Worm (Caenorhabditis elegans) whole organism, L1 larva: ENCODE data around the gene cpd-2.

Experiments used
- C04F5.9 ChIP-seq: sonication (generic microtip); optimal IDR thresholded peaks from 2 replicates; lab custom pipeline; 2016; ENCODE audit warnings: missing genetic modification characterization, missing compliant biosample characterization
- Y116A8C.19 ChIP-seq: sonication (generic microtip); optimal IDR thresholded peaks from 2 replicates; lab custom pipeline; 2016; ENCODE audit warnings: missing compliant biosample characterization, missing genetic modification characterization, borderline replicate concordance
- ceh-63 ChIP-seq: fragments of 200-800 bp; sonication (Bioruptor generic); optimal IDR thresholded peaks from 2 replicates; lab custom pipeline; 2018; ENCODE audit warnings: mild to moderate bottlenecking, missing genetic modification characterization, missing compliant biosample characterization
- ceh-8 ChIP-seq: fragments of 200-800 bp; sonication (Bioruptor generic); optimal IDR thresholded peaks from 2 replicates; lab custom pipeline; 2018; ENCODE audit warnings: mild to moderate bottlenecking, missing genetic modification characterization, moderate library complexity, missing compliant biosample characterization
- ces-1 ChIP-seq: fragments of 150-350 bp; optimal IDR thresholded peaks from 2 replicates; lab custom pipeline; 2014; ENCODE audit warnings: missing biosample characterization, missing genetic modification reagents, missing genetic modification characterization
- dpl-1 ChIP-seq, 3 experiments: fragments of 150-350 bp in 2 of 3; sonication (generic microtip) in 1 of 3; optimal IDR thresholded peaks; 2 replicates each; lab custom pipeline; 2014 to 2017; ENCODE audit warnings: missing biosample characterization in 3 of 3, missing genetic modification characterization in 3 of 3, missing genetic modification reagents in 3 of 3
- dsc-1 ChIP-seq: sonication (generic microtip); optimal IDR thresholded peaks from 2 replicates; lab custom pipeline; 2016; ENCODE audit warnings: mild to moderate bottlenecking, missing genetic modification characterization, missing compliant biosample characterization
- efl-1 ChIP-seq, 4 experiments: fragments of 150-350 bp; optimal IDR thresholded peaks in 3 of 4; peaks in 1 of 4; 1 replicate in 1 of 4; 2 replicates in 3 of 4; lab custom pipeline; 2014; ENCODE audit warnings: missing biosample characterization in 2 of 4, missing genetic modification characterization in 2 of 4, missing genetic modification reagents in 2 of 4
- efl-3 ChIP-seq: fragments of 200-800 bp; sonication (Bioruptor generic); optimal IDR thresholded peaks from 2 replicates; lab custom pipeline; 2018; ENCODE audit warnings: mild to moderate bottlenecking, missing genetic modification characterization, missing compliant biosample characterization
- egl-13 ChIP-seq: sonication (generic microtip); optimal IDR thresholded peaks from 2 replicates; lab custom pipeline; 2016; ENCODE audit warnings: missing genotype, missing genetic modification reagents, missing genetic modification characterization, missing compliant biosample characterization
- elt-2 ChIP-seq: sonication (generic microtip); optimal IDR thresholded peaks from 2 replicates; lab custom pipeline; 2016; ENCODE audit warnings: missing genetic modification characterization, mild to moderate bottlenecking, inconsistent platforms, missing compliant biosample characterization, missing genetic modification reagents
- fkh-4 ChIP-seq: sonication (generic microtip); optimal IDR thresholded peaks from 2 replicates; lab custom pipeline; 2016; ENCODE audit warnings: missing compliant biosample characterization, missing genetic modification characterization, borderline replicate concordance
- hlh-17 ChIP-seq: fragments of 200-800 bp; sonication (Bioruptor generic); optimal IDR thresholded peaks from 2 replicates; lab custom pipeline; 2018; ENCODE audit warnings: missing genetic modification characterization, mild to moderate bottlenecking, missing compliant biosample characterization, moderate library complexity, borderline replicate concordance
- hpl-2 ChIP-seq: fragments of 150-350 bp; optimal IDR thresholded peaks from 2 replicates; lab custom pipeline; 2014; ENCODE audit warnings: missing biosample characterization, missing genetic modification reagents, missing genetic modification characterization
- isw-1 ChIP-seq: fragments of 200-800 bp; sonication (Bioruptor generic); IDR thresholded peaks from 2 replicates; pipeline ENCODE4 v1.3.6; 2022; ENCODE audit warnings: missing genetic modification characterization, missing compliant biosample characterization
- lin-13 ChIP-seq: fragments of 150-350 bp; optimal IDR thresholded peaks from 2 replicates; lab custom pipeline; 2014; ENCODE audit warnings: missing biosample characterization, missing genetic modification reagents, missing genetic modification characterization
- lin-14 ChIP-seq: fragments of 200-800 bp; sonication (Bioruptor generic); optimal IDR thresholded peaks from 2 replicates; lab custom pipeline; 2018; ENCODE audit warnings: mild to moderate bottlenecking, missing genetic modification characterization, moderate library complexity, missing compliant biosample characterization
- lin-39 ChIP-seq: fragments of 150-350 bp; optimal IDR thresholded peaks from 2 replicates; lab custom pipeline; 2014; ENCODE audit warnings: missing biosample characterization, missing genetic modification reagents, missing genetic modification characterization
- lir-3 ChIP-seq: sonication (generic microtip); optimal IDR thresholded peaks from 2 replicates; lab custom pipeline; 2016; ENCODE audit warnings: mild to moderate bottlenecking, missing genetic modification characterization, moderate library complexity, missing compliant biosample characterization; ENCODE audit not compliant: poor library complexity
- lsy-2 ChIP-seq, 2 experiments: fragments of 150-350 bp; optimal IDR thresholded peaks; 2 replicates each; lab custom pipeline; 2014; ENCODE audit warnings: missing biosample characterization in 2 of 2, missing genetic modification characterization in 2 of 2
- mab-9 ChIP-seq: fragments of 200-800 bp; sonication (Bioruptor generic); IDR thresholded peaks from 2 replicates; pipeline ENCODE4 v1.3.6; 2022; ENCODE audit warnings: missing genetic modification reagents, missing genetic modification characterization, missing compliant biosample characterization
- mdl-1 ChIP-seq, 2 experiments: fragments of 150-350 bp; optimal IDR thresholded peaks; 2 replicates each; lab custom pipeline; 2014 to 2017; ENCODE audit warnings: missing biosample characterization in 2 of 2, missing genetic modification characterization in 2 of 2, inconsistent platforms in 1 of 2
- mef-2 ChIP-seq: fragments of 150-350 bp; optimal IDR thresholded peaks from 2 replicates; lab custom pipeline; 2014; ENCODE audit warnings: missing biosample characterization, missing genetic modification characterization
- nhr-12 ChIP-seq: sonication (generic microtip); optimal IDR thresholded peaks from 2 replicates; lab custom pipeline; 2017; ENCODE audit warnings: missing biosample characterization, missing genetic modification characterization
- nhr-20 ChIP-seq: sonication (generic microtip); optimal IDR thresholded peaks from 2 replicates; lab custom pipeline; 2016; ENCODE audit warnings: mild to moderate bottlenecking, missing genetic modification characterization, missing compliant biosample characterization
- nhr-28 ChIP-seq: fragments of 150-350 bp; optimal IDR thresholded peaks from 2 replicates; lab custom pipeline; 2014; ENCODE audit warnings: missing biosample characterization, missing genetic modification characterization
- nhr-76 ChIP-seq: sonication (generic microtip); optimal IDR thresholded peaks from 2 replicates; lab custom pipeline; 2017; ENCODE audit warnings: missing biosample characterization, missing genetic modification characterization
- nhr-84 ChIP-seq: sonication (generic microtip); optimal IDR thresholded peaks from 2 replicates; lab custom pipeline; 2017; ENCODE audit warnings: missing biosample characterization, missing genetic modification characterization
- nhr-85 ChIP-seq: sonication (generic microtip); peaks from one replicate; lab custom pipeline; 2016; ENCODE audit warnings: missing genetic modification characterization, inconsistent platforms, missing compliant biosample characterization
- pag-3 ChIP-seq: sonication (generic microtip); optimal IDR thresholded peaks from 2 replicates; lab custom pipeline; 2017; ENCODE audit warnings: missing genetic modification characterization, mild to moderate bottlenecking, missing compliant biosample characterization, antibody characterized with exemption, borderline replicate concordance; ENCODE audit not compliant: insufficient read depth
- pax-3 ChIP-seq: fragments of 200-800 bp; sonication (Bioruptor generic); optimal IDR thresholded peaks from 2 replicates; lab custom pipeline; 2018; ENCODE audit warnings: mild to moderate bottlenecking, missing genetic modification characterization, moderate library complexity, missing compliant biosample characterization
- pqm-1 ChIP-seq: sonication (generic microtip); optimal IDR thresholded peaks from 3 replicates; lab custom pipeline; 2017; ENCODE audit warnings: missing biosample characterization, missing genetic modification characterization
- skn-1 ChIP-seq: fragments of 150-350 bp; optimal IDR thresholded peaks from 2 replicates; lab custom pipeline; 2014; ENCODE audit warnings: missing biosample characterization, missing genetic modification characterization
- snu-23 ChIP-seq: sonication (generic microtip); optimal IDR thresholded peaks from 2 replicates; lab custom pipeline; 2016; ENCODE audit warnings: missing genetic modification characterization, missing compliant biosample characterization
- sox-4 ChIP-seq: sonication (generic microtip); optimal IDR thresholded peaks from 2 replicates; lab custom pipeline; 2016; ENCODE audit warnings: missing genetic modification characterization, missing compliant biosample characterization
- sup-37 ChIP-seq: fragments of 200-800 bp; sonication (Bioruptor generic); optimal IDR thresholded peaks from 2 replicates; lab custom pipeline; 2018; ENCODE audit warnings: mild to moderate bottlenecking, missing genetic modification characterization, missing compliant biosample characterization
- unc-130 ChIP-seq: fragments of 150-350 bp; optimal IDR thresholded peaks from 2 replicates; lab custom pipeline; 2017; ENCODE audit warnings: missing biosample characterization, missing genetic modification characterization, inconsistent platforms
- unc-62 ChIP-seq: fragments of 150-350 bp; optimal IDR thresholded peaks from 2 replicates; lab custom pipeline; 2014; ENCODE audit warnings: missing biosample characterization, missing genetic modification reagents, missing genetic modification characterization
- unc-86 ChIP-seq: sonication (generic microtip); optimal IDR thresholded peaks from 2 replicates; lab custom pipeline; 2016; ENCODE audit warnings: missing genetic modification characterization, missing compliant biosample characterization
- vab-15 ChIP-seq: sonication (generic microtip); optimal IDR thresholded peaks from 2 replicates; lab custom pipeline; 2017; ENCODE audit warnings: missing genotype, mild to moderate bottlenecking, missing genetic modification characterization, missing compliant biosample characterization
- zag-1 ChIP-seq: fragments of 150-350 bp; optimal IDR thresholded peaks from 2 replicates; lab custom pipeline; 2014; ENCODE audit warnings: missing biosample characterization, missing genetic modification characterization
- zip-4 ChIP-seq: fragments of 200-800 bp; sonication (Bioruptor generic); optimal IDR thresholded peaks from 2 replicates; lab custom pipeline; 2018; ENCODE audit warnings: mild to moderate bottlenecking, missing genetic modification characterization, moderate library complexity, missing compliant biosample characterization

Gene cpd-2

ce11 chrX:16049573-16049972 lies at the start of gene cpd-2:
Gene cpd-2 (plus strand): TSS chrX:16049873.
- TF ChIP-seq lin-14 (GFP tag; lab: Kevin White, UChicago): peak; percentile 29
- no peak for TF ChIP-seq skn-1 (tag; lab: Kevin White, UChicago)
- no peak for TF ChIP-seq hpl-2 (GFP tag; lab: Kevin White, UChicago)

ce11 chrX:16002794-16003193 lies 46.9 kb upstream of the cpd-2 start:
- TF ChIP-seq Y116A8C.19 (tag; lab: Kevin White, UChicago): no peak
- no peak for TF ChIP-seq nhr-84 (tag; lab: Kevin White, UChicago)
- no peak for TF ChIP-seq ces-1 (GFP tag; lab: Kevin White, UChicago)
- no peak for TF ChIP-seq nhr-28 (tag; lab: Kevin White, UChicago)
- no peak for TF ChIP-seq fkh-4
- no peak for TF ChIP-seq efl-1 (optimal IDR thresholded peaks at IDR 0.05; lab: Kevin White, UChicago)
- no peak for TF ChIP-seq efl-1 (GFP tag; optimal IDR thresholded peaks at IDR 0.05 in 1 of 2; lab: Kevin White, UChicago)
- no peak for TF ChIP-seq pax-3
- TF ChIP-seq C04F5.9 (tag; lab: Kevin White, UChicago): no peak
- no peak for TF ChIP-seq isw-1
- TF ChIP-seq nhr-20 (tag; lab: Kevin White, UChicago): no peak
- no peak for TF ChIP-seq nhr-12 (tag; lab: Kevin White, UChicago)
- no peak for TF ChIP-seq mdl-1 (tag; optimal IDR thresholded peaks at IDR 0.05; lab: Kevin White, UChicago)
- TF ChIP-seq ceh-63 (GFP tag; lab: Kevin White, UChicago): no peak
- no peak for TF ChIP-seq lir-3 (tag; lab: Kevin White, UChicago)

DNA sequence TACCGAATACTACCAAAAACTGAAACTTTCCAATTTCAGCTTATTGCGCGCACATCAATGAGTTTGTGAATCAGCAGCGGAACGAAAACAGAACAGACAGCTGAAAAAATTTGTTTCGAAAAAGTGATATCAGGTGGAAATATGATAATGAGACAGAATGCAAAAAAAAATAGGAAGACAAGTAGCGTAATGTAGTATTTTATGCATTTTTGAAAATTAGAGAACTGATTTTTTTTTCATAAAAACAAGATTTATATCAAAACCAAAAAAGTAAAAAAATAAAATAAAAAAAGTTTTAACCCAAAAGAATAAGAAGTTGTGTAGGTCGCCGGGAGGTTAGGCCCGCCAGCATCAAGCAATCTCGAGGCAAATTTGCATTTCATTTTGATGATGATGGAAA lies 43.1 kb upstream of the cpd-2 start, which contains the start of gene C09G1.4:
TSS of gene C09G1.4 (minus strand) at position 101 of the 400 bp plus-strand sequence.
- no peak for TF ChIP-seq mab-9
- no peak for TF ChIP-seq lin-13 (GFP tag; lab: Kevin White, UChicago)
- TF ChIP-seq unc-130 (tag; lab: Kevin White, UChicago): no peak
- TF ChIP-seq pqm-1: no peak
- TF ChIP-seq lir-3 (tag; lab: Kevin White, UChicago): no peak
- no peak for TF ChIP-seq unc-62
- TF ChIP-seq lin-39: no peak
- no peak for TF ChIP-seq nhr-20 (tag; lab: Kevin White, UChicago)
- TF ChIP-seq lsy-2 (tag; optimal IDR thresholded peaks at IDR 0.05; lab: Kevin White, UChicago): no peak
- no peak for TF ChIP-seq pag-3
- TF ChIP-seq sup-37 (GFP tag; lab: Kevin White, UChicago): no peak
- no peak for TF ChIP-seq hpl-2 (GFP tag; lab: Kevin White, UChicago)
- no peak for TF ChIP-seq dpl-1 (GFP tag; optimal IDR thresholded peaks at IDR 0.05; lab: Kevin White, UChicago)
- TF ChIP-seq mef-2 (tag; lab: Kevin White, UChicago): no peak
- TF ChIP-seq egl-13 (tag; lab: Kevin White, UChicago): no peak

DNA sequence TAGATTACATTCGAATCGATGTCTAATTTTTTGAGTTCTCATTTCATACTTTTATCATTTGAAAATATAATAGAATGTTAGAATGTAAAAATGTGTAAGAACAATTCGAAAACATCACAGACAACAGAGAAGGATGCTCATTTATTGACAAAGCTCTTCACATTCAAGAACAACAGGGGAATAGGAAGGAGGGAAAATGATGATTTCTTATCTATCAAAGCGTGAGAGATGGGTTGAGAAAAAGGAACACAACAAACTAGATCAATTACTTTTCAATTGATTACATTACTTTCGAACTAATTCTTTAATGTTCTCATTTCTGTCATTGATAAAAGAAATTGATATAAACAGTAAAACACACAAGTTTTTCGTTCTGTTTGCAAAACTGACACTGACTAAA lies 32.9 kb upstream of the cpd-2 start, which contains the start of the genes VB0395L.1 and nhx-1:
TSS of gene VB0395L.1 (minus strand) at position 186 of the 400 bp plus-strand sequence.
TSS of gene nhx-1 (plus strand) at position 326 of the 400 bp plus-strand sequence.
- no peak for TF ChIP-seq zip-4 (GFP tag; lab: Kevin White, UChicago)
- TF ChIP-seq dsc-1 (tag; lab: Kevin White, UChicago): no peak
- TF ChIP-seq snu-23 (GFP tag; lab: Kevin White, UChicago): no peak
- no peak for TF ChIP-seq unc-130 (tag; lab: Kevin White, UChicago)
- no peak for TF ChIP-seq ceh-8 (GFP tag; lab: Kevin White, UChicago)
- TF ChIP-seq efl-3 (GFP tag; lab: Kevin White, UChicago): no peak
- TF ChIP-seq sox-4: no peak
- TF ChIP-seq elt-2 (tag; lab: Kevin White, UChicago): no peak
- no peak for TF ChIP-seq Y116A8C.19 (tag; lab: Kevin White, UChicago)
- TF ChIP-seq nhr-76 (tag; lab: Kevin White, UChicago): no peak
- TF ChIP-seq zag-1 (tag; lab: Kevin White, UChicago): no peak
- TF ChIP-seq unc-86 (tag; lab: Kevin White, UChicago): no peak
- TF ChIP-seq hlh-17 (GFP tag; lab: Kevin White, UChicago): no peak
- no peak for TF ChIP-seq skn-1 (tag; lab: Kevin White, UChicago)
- no peak for TF ChIP-seq nhr-85
- TF ChIP-seq vab-15 (tag; lab: Kevin White, UChicago): no peak
